Fruit fly (Drosophila melanogaster) whole organism, adult: ENCODE measurements around the gene CG1812.

ENCODE experiments used
- CG11617 ChIP-seq: fragments of 200-800 bp; sonication (Bioruptor generic); optimal IDR thresholded peaks from 2 replicates; lab custom pipeline; 2017; ENCODE audit warnings: mild to moderate bottlenecking, missing biosample characterization, missing genetic modification reagents, missing genetic modification characterization
- CG12768 ChIP-seq: fragments of 200-800 bp; sonication (Bioruptor generic); optimal IDR thresholded peaks from 2 replicates; lab custom pipeline; 2017; ENCODE audit warnings: missing biosample characterization, missing genetic modification characterization, mild to moderate bottlenecking, moderate library complexity, missing genetic modification reagents
- CG33017 ChIP-seq: fragments of 200-800 bp; sonication (Bioruptor generic); optimal IDR thresholded peaks from 2 replicates; lab custom pipeline; 2018; ENCODE audit warnings: missing biosample characterization, mild to moderate bottlenecking, missing genetic modification characterization, moderate library complexity
- CG5204 ChIP-seq: fragments of 200-800 bp; sonication (Bioruptor generic); optimal IDR thresholded peaks from 2 replicates; lab custom pipeline; 2016; ENCODE audit warnings: missing biosample characterization, missing genetic modification characterization
- CG7045 ChIP-seq: fragments of 200-800 bp; sonication (Bioruptor generic); optimal IDR thresholded peaks from 2 replicates; lab custom pipeline; 2017; ENCODE audit warnings: missing biosample characterization, mild to moderate bottlenecking, missing genetic modification characterization
- CG7101 ChIP-seq: fragments of 200-800 bp; sonication (Bioruptor generic); optimal IDR thresholded peaks from 2 replicates; lab custom pipeline; 2018; ENCODE audit warnings: missing biosample characterization, mild to moderate bottlenecking, missing genetic modification characterization, moderate library complexity
- bab1 ChIP-seq: fragments of 200-800 bp; sonication (Bioruptor generic); optimal IDR thresholded peaks from 3 replicates; lab custom pipeline; 2019; ENCODE audit warnings: missing biosample characterization, mild to moderate bottlenecking, missing genetic modification characterization, moderate library complexity
- cic ChIP-seq: fragments of 200-800 bp; sonication (Bioruptor generic); optimal IDR thresholded peaks from 2 replicates; lab custom pipeline; 2017; ENCODE audit warnings: missing biosample characterization, mild to moderate bottlenecking, missing genetic modification characterization, moderate library complexity
- cnc ChIP-seq, 2 experiments: fragments of >200 bp; optimal IDR thresholded peaks; 2 replicates each; lab custom pipeline; 2017
- kay ChIP-seq: fragments of 200-800 bp; sonication (Bioruptor generic); peaks from one replicate; lab custom pipeline; 2016; ENCODE audit warnings: missing biosample characterization, missing genetic modification characterization, borderline replicate concordance
- ovo ChIP-seq: fragments of 200-800 bp; sonication (Bioruptor generic); optimal IDR thresholded peaks from 2 replicates; lab custom pipeline; 2016; ENCODE audit warnings: missing biosample characterization, missing genetic modification characterization
- pad ChIP-seq: fragments of 200-800 bp; sonication (Bioruptor generic); optimal IDR thresholded peaks from 3 replicates; lab custom pipeline; 2017; ENCODE audit warnings: missing biosample characterization, missing genetic modification characterization, mild to moderate bottlenecking, moderate library complexity, missing genetic modification reagents
- tj ChIP-seq: fragments of 200-800 bp; sonication (Bioruptor generic); optimal IDR thresholded peaks from 3 replicates; lab custom pipeline; 2017; ENCODE audit warnings: missing biosample characterization, mild to moderate bottlenecking, missing genetic modification characterization, moderate library complexity

dm6 chrX:20499802-20500201, 11.5 kb upstream of the CG1812 start:
- TF ChIP-seq CG11617 (GFP tag; lab: Kevin White, UChicago) = no peak
- TF ChIP-seq kay = no peak
- no peak for TF ChIP-seq CG7101
- no peak for TF ChIP-seq CG7045 (GFP tag; lab: Kevin White, UChicago)
- TF ChIP-seq tj (GFP tag; lab: Kevin White, UChicago) = no peak
- TF ChIP-seq CG33017 (tag; lab: Kevin White, UChicago) = no peak
- TF ChIP-seq ovo (GFP tag; lab: Kevin White, UChicago) = no peak
- no peak for TF ChIP-seq CG12768 (GFP tag; lab: Kevin White, UChicago)
- TF ChIP-seq bab1 = no peak
- TF ChIP-seq CG5204 (GFP tag; lab: Kevin White, UChicago) = no peak
- TF ChIP-seq cic (GFP tag; lab: Kevin White, UChicago) = no peak
- TF ChIP-seq pad (GFP tag; lab: Kevin White, UChicago) = no peak
- no peak for TF ChIP-seq cnc (optimal IDR thresholded peaks at IDR 0.05; lab: Kevin White, UChicago)
